Worm (Caenorhabditis elegans) whole organism, midembryonic: Measurements from ENCODE around the gene pcdr-1.
A peak's percentile ranks its signal among the peaks of the same experiment; 100 is the strongest.

Experiments
- T22C8.4 ChIP-seq: fragments of 200-800 bp; sonication (Bioruptor generic); IDR thresholded peaks from 2 replicates; pipeline ENCODE4 v1.3.6; 2022; ENCODE audit warnings: missing genetic modification characterization, missing compliant biosample characterization
- flt-1 ChIP-seq: fragments of 200-800 bp; sonication (Bioruptor generic); IDR thresholded peaks from 2 replicates; pipeline ENCODE4 v1.3.6; 2022; ENCODE audit warnings: missing genetic modification characterization, missing compliant biosample characterization
- klf-2 ChIP-seq: fragments of 200-800 bp; sonication (Bioruptor generic); conservative IDR thresholded peaks from 2 replicates; pipeline ENCODE4 v1.3.6; 2022; ENCODE audit warnings: missing genetic modification reagents, missing genetic modification characterization, missing compliant biosample characterization
- med-1 ChIP-seq: sonication (generic microtip); optimal IDR thresholded peaks from 2 replicates; lab custom pipeline; 2017; ENCODE audit warnings: missing genetic modification characterization, mild to moderate bottlenecking, missing compliant biosample characterization, antibody characterized with exemption, missing genetic modification reagents; ENCODE audit not compliant: insufficient read depth
- ref-1 ChIP-seq: fragments of 200-800 bp; sonication (Bioruptor generic); conservative IDR thresholded peaks from 2 replicates; pipeline ENCODE4 v1.3.6; 2022; ENCODE audit warnings: missing genetic modification reagents, missing genetic modification characterization, missing compliant biosample characterization
- tab-1 ChIP-seq: fragments of 200-800 bp; sonication (Bioruptor generic); IDR thresholded peaks from 2 replicates; pipeline ENCODE4 v1.3.6; 2022; ENCODE audit warnings: missing genetic modification characterization, missing compliant biosample characterization
- ztf-23 ChIP-seq: fragments of 200-800 bp; sonication (Bioruptor generic); IDR thresholded peaks from 2 replicates; pipeline ENCODE4 v1.3.6; 2022; ENCODE audit warnings: missing genetic modification reagents, missing genetic modification characterization, missing compliant biosample characterization

- TF ChIP-seq ztf-23 (GFP tag; lab: Robert Waterston, UW) (no peak), klf-2 (GFP tag; lab: Robert Waterston, UW) (no peak), flt-1 (GFP tag; lab: Robert Waterston, UW) (peak; percentile 75), med-1 (GFP tag; lab: Kevin White, UChicago) (no peak), tab-1 (GFP tag; lab: Robert Waterston, UW) (peak; percentile 46; the same call in 1 of the 2 replicates), ref-1 (GFP tag; lab: Robert Waterston, UW) (0 out of 2 replicates have a peak, but pooled peaks have one; percentile 30), T22C8.4 (GFP tag; lab: Robert Waterston, UW) (no peak)
Measured at ce11 chrX:15619273-15619672, 47.3 kb upstream of the pcdr-1 start.
